Worm (Caenorhabditis elegans): ENCODE results near the gene W02G9.3.
A peak's percentile ranks its signal among the peaks of the same experiment; 100 is the strongest.

- TF ChIP-seq ztf-1 (GFP tag; conservative IDR thresholded peaks at IDR 0.05): no peak
- peak; percentile 69 for TF ChIP-seq C34F6.9 (tag; optimal IDR thresholded peaks at IDR 0.05)
- TF ChIP-seq snpc-4 (tag; optimal IDR thresholded peaks at IDR 0.05): no peak
- no peak for TF ChIP-seq unc-62 (GFP tag; optimal IDR thresholded peaks at IDR 0.05)
- TF ChIP-seq alr-1 (tag; optimal IDR thresholded peaks at IDR 0.05): no peak
- peak; percentile 56 for TF ChIP-seq lin-11 (tag; optimal IDR thresholded peaks at IDR 0.05)
- TF ChIP-seq fos-1 (tag; optimal IDR thresholded peaks at IDR 0.05): peak; percentile 24
- TF ChIP-seq ztf-11 (tag; optimal IDR thresholded peaks at IDR 0.05): no peak
- peak; percentile 73 for TF ChIP-seq unc-55 (GFP tag; optimal IDR thresholded peaks at IDR 0.05)
- TF ChIP-seq blmp-1 (tag; optimal IDR thresholded peaks at IDR 0.05; ENCODE audit: insufficient read depth): no peak
- TF ChIP-seq nhr-10 (tag; optimal IDR thresholded peaks at IDR 0.05): no peak
- no peak for TF ChIP-seq ceh-16 (tag; optimal IDR thresholded peaks at IDR 0.05)
Observed at ce11 chrV:2694389-2694788, 21.6 kb downstream of the W02G9.3 start, which contains the start of gene Y45G12B.2.

Data from whole organism, L2 larva.